Fruit fly (Drosophila melanogaster) whole organism, embryonic: Measurements from ENCODE around the gene CG1703.

Experiments used
- Adf1 ChIP-seq: fragments of 200-800 bp; sonication (Bioruptor generic); IDR thresholded peaks from 2 replicates; pipeline ENCODE4 v1.3.6; 2022; ENCODE audit warnings: missing biosample characterization, missing genetic modification characterization
- CG10209 ChIP-seq: fragments of 200-800 bp; sonication (Bioruptor generic); optimal IDR thresholded peaks from 3 replicates; lab custom pipeline; 2017; ENCODE audit warnings: missing biosample characterization, mild to moderate bottlenecking, missing genetic modification characterization, missing genetic modification reagents
- CG11723 ChIP-seq: fragments of 200-800 bp; sonication (Bioruptor generic); optimal IDR thresholded peaks from 2 replicates; lab custom pipeline; 2017; ENCODE audit warnings: missing biosample characterization, mild to moderate bottlenecking, missing genetic modification characterization
- CG15601 ChIP-seq: fragments of 200-800 bp; sonication (Bioruptor generic); optimal IDR thresholded peaks from 3 replicates; lab custom pipeline; 2019; ENCODE audit warnings: missing biosample characterization, mild to moderate bottlenecking, missing genetic modification characterization, moderate library complexity
- CG16863 ChIP-seq: fragments of 200-800 bp; sonication (Bioruptor generic); optimal IDR thresholded peaks from 3 replicates; lab custom pipeline; 2016; ENCODE audit warnings: missing biosample characterization, missing genetic modification characterization
- CG2199 ChIP-seq: fragments of 200-800 bp; sonication (Bioruptor generic); IDR thresholded peaks from 3 replicates; pipeline ENCODE4 v1.3.6; 2022; ENCODE audit warnings: missing biosample characterization, missing genetic modification characterization
- CG30020 ChIP-seq: fragments of 200-800 bp; optimal IDR thresholded peaks from 2 replicates; lab custom pipeline; 2019; ENCODE audit warnings: missing biosample characterization, mild to moderate bottlenecking, missing genetic modification characterization, moderate library complexity
- CG34422 ChIP-seq: fragments of 200-800 bp; sonication (Bioruptor generic); IDR thresholded peaks from 3 replicates; pipeline ENCODE4 v1.3.6; 2022; ENCODE audit warnings: missing biosample characterization, missing genetic modification characterization
- CG42726 ChIP-seq: fragments of 200-800 bp; sonication (Bioruptor generic); IDR thresholded peaks from 2 replicates; pipeline ENCODE4 v1.3.6; 2022; ENCODE audit warnings: missing biosample characterization, missing genetic modification characterization; ENCODE audit not compliant: partially characterized antibody
- CG4820 ChIP-seq: fragments of 200-800 bp; sonication (Bioruptor generic); optimal IDR thresholded peaks from 3 replicates; lab custom pipeline; 2016; ENCODE audit warnings: missing biosample characterization, missing genetic modification characterization
- CG6854 ChIP-seq: fragments of 200-800 bp; sonication (Bioruptor generic); optimal IDR thresholded peaks from 3 replicates; lab custom pipeline; 2017; ENCODE audit warnings: missing biosample characterization, mild to moderate bottlenecking, missing genetic modification characterization
- CG7745 ChIP-seq: fragments of 200-800 bp; sonication (Bioruptor generic); optimal IDR thresholded peaks from 2 replicates; lab custom pipeline; 2018; ENCODE audit warnings: missing biosample characterization, mild to moderate bottlenecking, missing genetic modification characterization, moderate library complexity
- CG8290 ChIP-seq, 3 experiments: fragments of 200-800 bp; sonication (Bioruptor generic); optimal IDR thresholded peaks; 2 replicates each; lab custom pipeline; 2016 to 2019; ENCODE audit warnings: missing biosample characterization in 3 of 3, missing genetic modification characterization in 3 of 3, mild to moderate bottlenecking in 2 of 3, moderate library complexity in 1 of 3
- CG8944 ChIP-seq: fragments of 200-800 bp; sonication (Bioruptor generic); optimal IDR thresholded peaks from 3 replicates; lab custom pipeline; 2016; ENCODE audit warnings: missing biosample characterization, missing genetic modification characterization
- CG9727 ChIP-seq: fragments of 200-800 bp; sonication (Bioruptor generic); optimal IDR thresholded peaks from 3 replicates; lab custom pipeline; 2017; ENCODE audit warnings: missing biosample characterization, mild to moderate bottlenecking, missing genetic modification characterization
- CG9876 ChIP-seq: fragments of 200-800 bp; sonication (Bioruptor generic); optimal IDR thresholded peaks from 2 replicates; lab custom pipeline; 2016; ENCODE audit warnings: missing biosample characterization, missing genetic modification characterization
- D ChIP-seq, 2 experiments: fragments of 200-800 bp in 1 of 2; fragments of >200 bp in 1 of 2; sonication (Bioruptor generic) in 1 of 2; optimal IDR thresholded peaks; 2 replicates in 1 of 2; 3 replicates in 1 of 2; lab custom pipeline; 2017; ENCODE audit warnings: mild to moderate bottlenecking in 1 of 2, missing biosample characterization in 1 of 2, missing genetic modification characterization in 1 of 2, missing genetic modification reagents in 1 of 2
- Dll ChIP-seq: fragments of 200-800 bp; sonication (Bioruptor generic); IDR thresholded peaks from 4 replicates; pipeline ENCODE4 v1.3.6; 2022; ENCODE audit warnings: missing biosample characterization, missing genetic modification characterization; ENCODE audit not compliant: partially characterized antibody
- Hmx ChIP-seq: fragments of 200-800 bp; sonication (Bioruptor generic); optimal IDR thresholded peaks from 2 replicates; lab custom pipeline; 2016; ENCODE audit warnings: missing biosample characterization, missing genetic modification characterization
- Hr78 ChIP-seq, 2 experiments: fragments of 200-800 bp in 1 of 2; fragments of >200 bp in 1 of 2; sonication (Bioruptor generic) in 1 of 2; optimal IDR thresholded peaks; 2 replicates each; lab custom pipeline; 2017 to 2019; ENCODE audit warnings: missing biosample characterization in 2 of 2, missing genetic modification characterization in 2 of 2, mild to moderate bottlenecking in 1 of 2, moderate library complexity in 1 of 2
- Jarid2 ChIP-seq: fragments of 200-800 bp; sonication (Bioruptor generic); optimal IDR thresholded peaks from 3 replicates; lab custom pipeline; 2017; ENCODE audit warnings: mild to moderate bottlenecking, missing biosample characterization, missing genetic modification reagents, missing genetic modification characterization
- MESR4 ChIP-seq: fragments of 200-800 bp; sonication (Bioruptor generic); optimal IDR thresholded peaks from 2 replicates; lab custom pipeline; 2018; ENCODE audit warnings: missing biosample characterization, mild to moderate bottlenecking, missing genetic modification characterization, moderate library complexity
- Med ChIP-seq: fragments of 200-800 bp; sonication (Bioruptor generic); peaks from one replicate; lab custom pipeline; 2016; ENCODE audit warnings: missing biosample characterization, missing genetic modification characterization, mild to moderate bottlenecking, inconsistent platforms, moderate library complexity
- Mes4 ChIP-seq: fragments of 200-800 bp; sonication (Bioruptor generic); optimal IDR thresholded peaks from 2 replicates; lab custom pipeline; 2016; ENCODE audit warnings: missing biosample characterization, missing genetic modification characterization
- Nf-YB ChIP-seq: fragments of 200-800 bp; sonication (Bioruptor generic); optimal IDR thresholded peaks from 3 replicates; lab custom pipeline; 2019; ENCODE audit warnings: missing biosample characterization, mild to moderate bottlenecking, missing genetic modification characterization, moderate library complexity
- Rx ChIP-seq: fragments of 200-800 bp; sonication (Bioruptor generic); IDR thresholded peaks from 2 replicates; pipeline ENCODE4 v1.3.6; 2022; ENCODE audit warnings: missing biosample characterization, missing genetic modification characterization
- Xrp1 ChIP-seq: fragments of 200-800 bp; sonication (Bioruptor generic); IDR thresholded peaks from 2 replicates; pipeline ENCODE4 v1.3.6; 2022; ENCODE audit warnings: missing biosample characterization, missing genetic modification characterization
- amos ChIP-seq: fragments of 200-800 bp; sonication (Bioruptor generic); IDR thresholded peaks from 2 replicates; pipeline ENCODE4 v1.3.6; 2022; ENCODE audit warnings: missing biosample characterization, missing genetic modification characterization; ENCODE audit not compliant: partially characterized antibody
- ase ChIP-seq: fragments of 200-800 bp; sonication (Bioruptor generic); IDR thresholded peaks from 3 replicates; pipeline ENCODE4 v1.3.6; 2022; ENCODE audit warnings: missing biosample characterization, missing genetic modification characterization
- az2 ChIP-seq: fragments of 200-800 bp; sonication (Bioruptor generic); optimal IDR thresholded peaks from 3 replicates; lab custom pipeline; 2016; ENCODE audit warnings: missing biosample characterization, missing genetic modification characterization
- br ChIP-seq: fragments of >200 bp; optimal IDR thresholded peaks from 2 replicates; lab custom pipeline; 2017
- cg ChIP-seq: fragments of 200-800 bp; sonication (Bioruptor generic); optimal IDR thresholded peaks from 3 replicates; lab custom pipeline; 2019; ENCODE audit warnings: missing biosample characterization, mild to moderate bottlenecking, missing genetic modification characterization, moderate library complexity
- chif ChIP-seq, 2 experiments: fragments of 200-800 bp; sonication (Bioruptor generic); optimal IDR thresholded peaks; 3 replicates each; lab custom pipeline; 2016; ENCODE audit warnings: missing biosample characterization in 2 of 2, missing genetic modification characterization in 2 of 2
- crc ChIP-seq: fragments of 200-800 bp; sonication (Bioruptor generic); optimal IDR thresholded peaks from 2 replicates; lab custom pipeline; 2016; ENCODE audit warnings: missing biosample characterization, missing genetic modification characterization
- disco-r ChIP-seq: fragments of 200-800 bp; sonication (Bioruptor generic); optimal IDR thresholded peaks from 2 replicates; lab custom pipeline; 2016; ENCODE audit warnings: missing biosample characterization, missing genetic modification characterization
- ftz-f1 ChIP-seq: fragments of 200-800 bp; sonication (Bioruptor generic); optimal IDR thresholded peaks from 2 replicates; lab custom pipeline; 2016; ENCODE audit warnings: missing biosample characterization, missing genetic modification characterization
- gsb ChIP-seq: fragments of 200-800 bp; sonication (Bioruptor generic); IDR thresholded peaks from 2 replicates; pipeline ENCODE4 v1.3.6; 2022; ENCODE audit warnings: missing biosample characterization, missing genetic modification characterization
- mld ChIP-seq: fragments of 200-800 bp; sonication (Bioruptor generic); IDR thresholded peaks from 3 replicates; pipeline ENCODE4 v1.3.6; 2022; ENCODE audit warnings: missing biosample characterization, missing genetic modification characterization; ENCODE audit not compliant: partially characterized antibody
- nom ChIP-seq: fragments of 200-800 bp; sonication (Bioruptor generic); optimal IDR thresholded peaks from 2 replicates; lab custom pipeline; 2017; ENCODE audit warnings: missing biosample characterization, missing genetic modification characterization, mild to moderate bottlenecking, moderate library complexity, missing genetic modification reagents
- pho ChIP-seq: fragments of 200-800 bp; sonication (Bioruptor generic); optimal IDR thresholded peaks from 2 replicates; lab custom pipeline; 2016; ENCODE audit warnings: missing biosample characterization, missing genetic modification characterization
- rib ChIP-seq: fragments of 200-800 bp; sonication (Bioruptor generic); IDR thresholded peaks from 2 replicates; pipeline ENCODE4 v1.3.6; 2022; ENCODE audit warnings: missing biosample characterization, missing genetic modification characterization
- sens ChIP-seq: fragments of 200-800 bp; sonication (Bioruptor generic); peaks from one replicate; lab custom pipeline; 2016; ENCODE audit warnings: missing biosample characterization, missing genetic modification characterization
- slou ChIP-seq: fragments of 200-800 bp; sonication (Bioruptor generic); optimal IDR thresholded peaks from 3 replicates; lab custom pipeline; 2016; ENCODE audit warnings: missing biosample characterization, missing genetic modification characterization
- sna ChIP-seq: fragments of 200-800 bp; sonication (Bioruptor generic); IDR thresholded peaks from 2 replicates; pipeline ENCODE4 v1.3.6; 2022; ENCODE audit warnings: missing biosample characterization, missing genetic modification characterization; ENCODE audit not compliant: partially characterized antibody
- trem ChIP-seq: fragments of 200-800 bp; optimal IDR thresholded peaks from 3 replicates; lab custom pipeline; 2019; ENCODE audit warnings: missing biosample characterization, mild to moderate bottlenecking, missing genetic modification characterization, moderate library complexity
- wek ChIP-seq: fragments of 200-800 bp; sonication (Bioruptor generic); optimal IDR thresholded peaks from 3 replicates; lab custom pipeline; 2018; ENCODE audit warnings: missing biosample characterization, mild to moderate bottlenecking, missing genetic modification characterization, moderate library complexity
- z ChIP-seq: fragments of 200-800 bp; sonication (Bioruptor generic); IDR thresholded peaks from 3 replicates; pipeline ENCODE4 v1.3.6; 2022; ENCODE audit warnings: missing biosample characterization, missing genetic modification characterization

The CG1703 gene

dm6 chrX:11611056-11611644 is 577 bp upstream of the CG1703 start:
- TF ChIP-seq nom (GFP tag; lab: Kevin White, UChicago) (peak; percentile 62), CG6854 (GFP tag; lab: Kevin White, UChicago) (peak; percentile 12), CG9727 (no peak), CG34422 (0 out of 3 replicates have a peak, but pooled peaks have one; percentile 47), sens (GFP tag; lab: Kevin White, UChicago) (peak; percentile 7), Med (GFP tag; lab: Kevin White, UChicago) (peak; percentile 70), ftz-f1 (GFP tag; lab: Kevin White, UChicago) (peak; percentile 32), cg (GFP tag; lab: Kevin White, UChicago) (peak; percentile 80), slou (GFP tag; lab: Kevin White, UChicago) (no peak), crc (no peak), az2 (GFP tag; lab: Kevin White, UChicago) (no peak), MESR4 (peak; percentile 11), disco-r (GFP tag; lab: Kevin White, UChicago) (no peak), CG8290 (GFP tag; optimal IDR thresholded peaks at IDR 0.05; lab: Kevin White, UChicago) (no peak), CG8290 (tag; optimal IDR thresholded peaks at IDR 0.05; lab: Kevin White, UChicago) (no peak), sna (0 out of 2 replicates have a peak, but pooled peaks have one; percentile 6), Mes4 (GFP tag; lab: Kevin White, UChicago) (no peak), CG16863 (GFP tag; lab: Kevin White, UChicago) (no peak), Jarid2 (GFP tag; lab: Kevin White, UChicago) (peak; percentile 22), Rx (no peak)

- TF ChIP-seq CG4820 (GFP tag; lab: Kevin White, UChicago) (no peak), CG30020 (tag; lab: Kevin White, UChicago) (peak; percentile 79), z (no peak), pho (no peak), CG42726 (0 out of 2 replicates have a peak, but pooled peaks have one; percentile 28), rib (GFP tag; lab: Robert Waterston, UW) (no peak), CG2199 (GFP tag; lab: Robert Waterston, UW) (no peak), CG7745 (tag; lab: Kevin White, UChicago) (no peak), chif (GFP tag; optimal IDR thresholded peaks at IDR 0.05; lab: Kevin White, UChicago) (no peak), D (optimal IDR thresholded peaks at IDR 0.05; lab: Kevin White, UChicago) (no peak), D (GFP tag; optimal IDR thresholded peaks at IDR 0.05; lab: Kevin White, UChicago) (no peak), Hr78 (GFP tag; optimal IDR thresholded peaks at IDR 0.05; lab: Kevin White, UChicago) (no peak), wek (GFP tag; lab: Kevin White, UChicago) (no peak), CG8944 (GFP tag; lab: Kevin White, UChicago) (no peak), Adf1 (GFP tag; lab: Robert Waterston, UW) (no peak), ase (no peak), Xrp1 (GFP tag; lab: Robert Waterston, UW) (no peak), CG9876 (GFP tag; lab: Kevin White, UChicago) (no peak), mld (peak; percentile 61; the same call in 1 of the 3 replicates), CG11723 (GFP tag; lab: Kevin White, UChicago) (no peak), amos (GFP tag; lab: Robert Waterston, UW) (peak; percentile 64), Dll (peak; percentile 81), Nf-YB (no peak), br (lab: Kevin White, UChicago) (no peak), gsb (GFP tag; lab: Robert Waterston, UW) (no peak), CG10209 (GFP tag; lab: Kevin White, UChicago) (no peak), trem (tag; lab: Kevin White, UChicago) (no peak), Hmx (GFP tag; lab: Kevin White, UChicago) (no peak), CG15601 (tag; lab: Kevin White, UChicago) (no peak), sens (GFP tag; lab: Kevin White, UChicago) (peak; percentile 54)
Measured at dm6 chrX:11615652-11616495, 4.1 kb downstream of the CG1703 start, which contains the start of the genes RPA3 and Met. Gene RPA3, minus strand, starts transcription at chrX:11615840. Gene Met, plus strand, starts transcription at chrX:11616124.
